Fruit fly (Drosophila melanogaster) whole organism, prepupa: ENCODE measurements around the gene CG9667.

Source experiments
- Blimp-1 ChIP-seq: fragments of 200-800 bp; sonication (Bioruptor generic); optimal IDR thresholded peaks from 3 replicates; lab custom pipeline; 2017; ENCODE audit warnings: missing biosample characterization, missing genetic modification characterization, mild to moderate bottlenecking, moderate library complexity, missing genetic modification reagents
- CG10631 ChIP-seq: fragments of 200-800 bp; sonication (Bioruptor generic); optimal IDR thresholded peaks from 2 replicates; lab custom pipeline; 2016; ENCODE audit warnings: missing biosample characterization, missing genetic modification characterization
- CG11294 ChIP-seq: fragments of 200-800 bp; sonication (Bioruptor generic); IDR thresholded peaks from 2 replicates; pipeline ENCODE4 v1.3.6; 2022; ENCODE audit warnings: missing biosample characterization, missing genetic modification characterization
- CG11762 ChIP-seq: fragments of 200-800 bp; sonication (Bioruptor generic); optimal IDR thresholded peaks from 3 replicates; lab custom pipeline; 2016; ENCODE audit warnings: missing biosample characterization, missing genetic modification characterization; ENCODE audit not compliant: insufficient read depth
- CG11902 ChIP-seq: fragments of 200-800 bp; sonication (Bioruptor generic); optimal IDR thresholded peaks from 3 replicates; lab custom pipeline; 2016; ENCODE audit warnings: missing biosample characterization, missing genetic modification characterization
- CG1621 ChIP-seq: fragments of 200-800 bp; sonication (Bioruptor generic); optimal IDR thresholded peaks from 3 replicates; lab custom pipeline; 2018; ENCODE audit warnings: missing biosample characterization, mild to moderate bottlenecking, missing genetic modification characterization
- CG16779 ChIP-seq: fragments of 200-800 bp; sonication (Bioruptor generic); optimal IDR thresholded peaks from 3 replicates; lab custom pipeline; 2017; ENCODE audit warnings: missing biosample characterization, mild to moderate bottlenecking, missing genetic modification characterization
- CG3032 ChIP-seq: fragments of 200-800 bp; optimal IDR thresholded peaks from 2 replicates; lab custom pipeline; 2019; ENCODE audit warnings: missing biosample characterization, mild to moderate bottlenecking, missing genetic modification characterization, moderate library complexity
- CG31627 ChIP-seq: fragments of 200-800 bp; sonication (Bioruptor generic); optimal IDR thresholded peaks from 3 replicates; lab custom pipeline; 2016; ENCODE audit warnings: missing biosample characterization, missing genetic modification characterization
- CG32006 ChIP-seq: fragments of 200-800 bp; sonication (Bioruptor generic); optimal IDR thresholded peaks from 3 replicates; lab custom pipeline; 2017; ENCODE audit warnings: missing biosample characterization, mild to moderate bottlenecking, missing genetic modification characterization
- CG34406 ChIP-seq: fragments of 200-800 bp; sonication (Bioruptor generic); optimal IDR thresholded peaks from 3 replicates; lab custom pipeline; 2016; ENCODE audit warnings: missing biosample characterization, missing genetic modification characterization
- CG3919 ChIP-seq: fragments of 200-800 bp; sonication (Bioruptor generic); optimal IDR thresholded peaks from 3 replicates; lab custom pipeline; 2016; ENCODE audit warnings: missing biosample characterization, missing genetic modification characterization
- CG6163 ChIP-seq: fragments of 200-800 bp; sonication (Bioruptor generic); IDR thresholded peaks from 3 replicates; pipeline ENCODE4 v1.3.6; 2022; ENCODE audit warnings: missing biosample characterization, missing genetic modification characterization
- CG6276 ChIP-seq: fragments of 200-800 bp; sonication (Bioruptor generic); optimal IDR thresholded peaks from 2 replicates; lab custom pipeline; 2017; ENCODE audit warnings: missing biosample characterization, mild to moderate bottlenecking, missing genetic modification characterization
- CG6854 ChIP-seq: fragments of 200-800 bp; sonication (Bioruptor generic); optimal IDR thresholded peaks from 2 replicates; lab custom pipeline; 2017; ENCODE audit warnings: missing biosample characterization, mild to moderate bottlenecking, missing genetic modification characterization
- CG7368 ChIP-seq: fragments of 200-800 bp; sonication (Bioruptor generic); optimal IDR thresholded peaks from 3 replicates; lab custom pipeline; 2016; ENCODE audit warnings: missing biosample characterization, missing genetic modification characterization
- CG8119 ChIP-seq: fragments of 200-800 bp; sonication (Bioruptor generic); IDR thresholded peaks from 3 replicates; pipeline ENCODE4 v1.3.6; 2022; ENCODE audit warnings: missing biosample characterization, missing genetic modification characterization
- CG8632 ChIP-seq: fragments of 200-800 bp; sonication (Bioruptor generic); optimal IDR thresholded peaks from 3 replicates; lab custom pipeline; 2016; ENCODE audit warnings: missing biosample characterization, missing genetic modification characterization
- Eip78C ChIP-seq: fragments of 200-800 bp; sonication (Bioruptor generic); peaks from one replicate; lab custom pipeline; 2016; ENCODE audit warnings: missing biosample characterization, missing genetic modification characterization
- Eip93F ChIP-seq: fragments of 200-800 bp; sonication (Bioruptor generic); optimal IDR thresholded peaks from 2 replicates; lab custom pipeline; 2016; ENCODE audit warnings: missing biosample characterization, mild to moderate bottlenecking, missing genetic modification characterization
- Ets21C ChIP-seq: fragments of 200-800 bp; sonication (Bioruptor generic); optimal IDR thresholded peaks from 3 replicates; lab custom pipeline; 2016; ENCODE audit warnings: missing biosample characterization, missing genetic modification characterization
- Ets96B ChIP-seq: fragments of 200-800 bp; optimal IDR thresholded peaks from 2 replicates; lab custom pipeline; 2019; ENCODE audit warnings: missing biosample characterization, mild to moderate bottlenecking, missing genetic modification characterization, moderate library complexity
- Gug ChIP-seq: fragments of 200-800 bp; sonication (Bioruptor generic); IDR thresholded peaks from 2 replicates; pipeline ENCODE4 v1.3.6; 2022; ENCODE audit warnings: missing biosample characterization, missing genetic modification characterization
- Hr4 ChIP-seq: fragments of 200-800 bp; sonication (Bioruptor generic); optimal IDR thresholded peaks from 3 replicates; lab custom pipeline; 2016; ENCODE audit warnings: missing biosample characterization, missing genetic modification characterization
- Lpt ChIP-seq: fragments of 200-800 bp; sonication (Bioruptor generic); optimal IDR thresholded peaks from 3 replicates; lab custom pipeline; 2016; ENCODE audit warnings: missing biosample characterization, missing genetic modification characterization
- OdsH ChIP-seq: fragments of 200-800 bp; sonication (Bioruptor generic); optimal IDR thresholded peaks from 3 replicates; lab custom pipeline; 2016; ENCODE audit warnings: missing biosample characterization, missing genetic modification characterization
- Smox ChIP-seq: fragments of 200-800 bp; sonication (Bioruptor generic); optimal IDR thresholded peaks from 3 replicates; lab custom pipeline; 2016; ENCODE audit warnings: missing biosample characterization, missing genetic modification characterization
- Sox102F ChIP-seq: fragments of 200-800 bp; sonication (Bioruptor generic); optimal IDR thresholded peaks from 2 replicates; lab custom pipeline; 2016; ENCODE audit warnings: missing biosample characterization, mild to moderate bottlenecking, missing genetic modification characterization
- acj6 ChIP-seq: fragments of 200-800 bp; sonication (Bioruptor generic); optimal IDR thresholded peaks from 3 replicates; lab custom pipeline; 2016; ENCODE audit warnings: missing biosample characterization, missing genetic modification characterization
- cyc ChIP-seq: fragments of 200-800 bp; sonication (Bioruptor generic); optimal IDR thresholded peaks from 3 replicates; lab custom pipeline; 2016; ENCODE audit warnings: missing biosample characterization, missing genetic modification characterization
- eg ChIP-seq: fragments of 200-800 bp; sonication (Bioruptor generic); IDR thresholded peaks from 3 replicates; pipeline ENCODE4 v1.3.6; 2022; ENCODE audit warnings: missing biosample characterization, missing genetic modification characterization
- esn ChIP-seq: fragments of 200-800 bp; sonication (Bioruptor generic); optimal IDR thresholded peaks from 2 replicates; lab custom pipeline; 2016; ENCODE audit warnings: missing biosample characterization, mild to moderate bottlenecking, missing genetic modification characterization, moderate library complexity
- fd59A ChIP-seq: fragments of 200-800 bp; sonication (Bioruptor generic); optimal IDR thresholded peaks from 2 replicates; lab custom pipeline; 2017; ENCODE audit warnings: missing biosample characterization, mild to moderate bottlenecking, missing genetic modification characterization, missing genetic modification reagents
- fd85E ChIP-seq: fragments of 200-800 bp; sonication (Bioruptor generic); optimal IDR thresholded peaks from 3 replicates; lab custom pipeline; 2016; ENCODE audit warnings: missing biosample characterization, missing genetic modification characterization
- fkh ChIP-seq: fragments of 200-800 bp; sonication (Bioruptor generic); optimal IDR thresholded peaks from 3 replicates; lab custom pipeline; 2017; ENCODE audit warnings: missing biosample characterization, mild to moderate bottlenecking, missing genetic modification characterization, moderate library complexity
- net ChIP-seq: fragments of 200-800 bp; sonication (Bioruptor generic); optimal IDR thresholded peaks from 3 replicates; lab custom pipeline; 2016; ENCODE audit warnings: missing biosample characterization, missing genetic modification characterization
- salr ChIP-seq, 2 experiments: fragments of 200-800 bp; sonication (Bioruptor generic); optimal IDR thresholded peaks; 3 replicates each; lab custom pipeline; 2016 to 2018; ENCODE audit warnings: missing biosample characterization in 2 of 2, missing genetic modification characterization in 2 of 2, mild to moderate bottlenecking in 1 of 2
- ss ChIP-seq, 2 experiments: fragments of 200-800 bp; sonication (Bioruptor generic); optimal IDR thresholded peaks; 2 replicates in 1 of 2; 3 replicates in 1 of 2; lab custom pipeline; 2017 to 2018; ENCODE audit warnings: mild to moderate bottlenecking in 2 of 2, missing biosample characterization in 2 of 2, missing genetic modification characterization in 2 of 2, moderate library complexity in 1 of 2

Gene CG9667

DNA sequence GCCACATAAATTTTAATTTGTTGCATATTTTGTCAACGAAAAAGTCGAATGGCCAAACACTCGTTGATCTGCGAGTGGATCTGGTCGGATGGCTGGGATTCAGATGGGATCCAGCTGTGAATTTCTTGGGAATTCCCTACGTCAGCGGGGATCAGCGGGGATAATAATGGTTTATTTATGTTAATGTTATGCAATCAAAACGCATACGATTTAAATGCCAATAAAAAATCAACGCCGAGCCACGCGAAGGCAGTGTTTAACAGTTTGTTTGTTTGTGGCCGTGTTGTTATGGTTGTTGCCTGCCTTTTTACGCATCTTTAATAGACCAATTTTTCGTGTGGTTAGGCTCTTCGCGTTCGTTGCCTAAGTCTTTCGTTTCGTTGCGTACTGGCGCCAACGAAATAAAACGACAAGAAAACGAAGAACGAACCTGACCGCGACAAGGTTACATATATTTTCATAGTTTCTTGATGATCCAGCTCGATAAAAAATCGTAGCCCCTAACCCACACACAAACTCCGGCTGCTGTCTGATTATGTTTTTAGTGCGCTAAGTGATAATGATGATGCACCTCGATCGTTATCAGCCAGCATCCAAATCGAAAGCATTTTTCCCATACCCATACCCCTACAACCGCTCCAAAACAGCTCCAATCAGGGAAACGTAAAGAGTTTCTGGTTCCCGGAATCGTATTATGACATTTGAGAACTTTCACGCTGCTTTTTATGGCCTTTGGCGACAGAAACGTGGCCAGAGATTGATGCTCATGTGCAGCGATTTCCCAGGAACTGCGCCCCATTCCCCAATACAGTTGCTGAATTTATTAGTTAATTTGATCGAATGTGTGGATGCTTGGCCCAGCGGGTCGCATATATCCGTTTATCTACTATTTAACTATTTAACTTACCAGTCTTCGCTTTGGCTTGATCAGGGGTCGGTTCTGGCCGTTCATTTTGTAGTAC lies 34.2 kb upstream of the CG9667 start:
- TF ChIP-seq Blimp-1 (GFP tag; lab: Kevin White, UChicago) (no peak), CG32006 (GFP tag; lab: Kevin White, UChicago) (no peak), CG3919 (no peak), CG3032 (no peak), fd59A (GFP tag; lab: Kevin White, UChicago) (no peak), CG31627 (GFP tag; lab: Kevin White, UChicago) (no peak), CG11294 (GFP tag; lab: Robert Waterston, UW) (no peak), eg (GFP tag; lab: Robert Waterston, UW) (no peak), Hr4 (no peak), CG8119 (GFP tag; lab: Robert Waterston, UW) (no peak), acj6 (GFP tag; lab: Kevin White, UChicago) (no peak), net (GFP tag; lab: Kevin White, UChicago) (no peak), CG6854 (GFP tag; lab: Kevin White, UChicago) (no peak), Eip78C (GFP tag; lab: Kevin White, UChicago) (no peak), Smox (GFP tag; lab: Kevin White, UChicago) (no peak), Gug (no peak), CG6276 (GFP tag; lab: Kevin White, UChicago) (no peak), salr (GFP tag; optimal IDR thresholded peaks at IDR 0.05; lab: Kevin White, UChicago) (no peak)

DNA sequence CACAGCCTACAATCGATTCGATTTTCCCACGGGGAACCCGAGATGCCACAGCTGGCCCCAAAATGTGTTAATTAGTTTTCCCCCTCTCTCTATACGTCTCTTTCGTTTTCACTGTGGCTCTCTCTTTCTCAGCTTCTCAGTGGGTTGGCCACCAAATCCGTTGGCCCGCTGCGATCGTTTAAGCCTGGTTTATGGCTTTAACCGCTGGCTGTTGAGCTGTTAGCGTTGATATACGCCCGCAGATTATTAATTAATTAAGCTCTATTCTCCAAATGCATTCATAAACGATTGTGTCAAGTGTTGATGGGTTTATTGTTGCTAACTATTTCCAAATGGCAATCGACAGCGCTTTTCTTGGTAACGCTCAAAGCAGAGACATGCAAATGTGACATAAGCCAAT lies 32.2 kb upstream of the CG9667 start:
- TF ChIP-seq CG34406 (no peak), CG3032 (no peak), Smox (GFP tag; lab: Kevin White, UChicago) (no peak), Lpt (GFP tag; lab: Kevin White, UChicago) (no peak), net (GFP tag; lab: Kevin White, UChicago) (no peak), CG6276 (GFP tag; lab: Kevin White, UChicago) (no peak), CG3919 (no peak)
- TF ChIP-seq, all 60 proteins: peak for 0

- TF ChIP-seq CG7368 (GFP tag; lab: Kevin White, UChicago) (no peak), Eip93F (GFP tag; lab: Kevin White, UChicago) (no peak), ss (GFP tag; optimal IDR thresholded peaks at IDR 0.05; lab: Kevin White, UChicago) (peak in 1 of 2 experiments; percentile 52), Eip78C (GFP tag; lab: Kevin White, UChicago) (peak; percentile 32)
Observed at dm6 chr3R:8157247-8157646, 31.1 kb upstream of the CG9667 start.

dm6 chr3R:8155735-8156670 lies 29.8 kb upstream of the CG9667 start:
- TF ChIP-seq fkh (GFP tag; lab: Kevin White, UChicago) = peak; percentile 54
- no peak for TF ChIP-seq CG6163 (GFP tag; lab: Robert Waterston, UW)

- TF ChIP-seq Sox102F (GFP tag; lab: Kevin White, UChicago) = peak; percentile 52
- peak; percentile 75 for TF ChIP-seq CG3919
- peak; percentile 0 for TF ChIP-seq CG1621 (tag; lab: Kevin White, UChicago)
- peak; percentile 80 for TF ChIP-seq Ets96B (tag; lab: Kevin White, UChicago)
- no peak for TF ChIP-seq fd85E
- TF ChIP-seq Ets21C (GFP tag; lab: Kevin White, UChicago) = no peak
- peak; percentile 62 for TF ChIP-seq acj6 (GFP tag; lab: Kevin White, UChicago)
- TF ChIP-seq esn (GFP tag; lab: Kevin White, UChicago) = peak; percentile 78
- no peak for TF ChIP-seq CG11762 (GFP tag; lab: Kevin White, UChicago)
- TF ChIP-seq cyc (GFP tag; lab: Kevin White, UChicago) = peak; percentile 43
- TF ChIP-seq OdsH (GFP tag; lab: Kevin White, UChicago) = peak; percentile 56
- TF ChIP-seq CG10631 (GFP tag; lab: Kevin White, UChicago) = peak; percentile 75
- TF ChIP-seq Blimp-1 (GFP tag; lab: Kevin White, UChicago) = peak; percentile 46
- peak; percentile 88 for TF ChIP-seq Eip78C (GFP tag; lab: Kevin White, UChicago)
- peak; percentile 14 for TF ChIP-seq CG16779 (tag; lab: Kevin White, UChicago)
- TF ChIP-seq CG11902 (GFP tag; lab: Kevin White, UChicago) = peak; percentile 1
- TF ChIP-seq fkh (GFP tag; lab: Kevin White, UChicago) = no peak
- TF ChIP-seq CG8632 = peak; percentile 54
Observed at dm6 chr3R:8153958-8154606, 27.9 kb upstream of the CG9667 start.
